Fruit fly (Drosophila melanogaster) S2 (cell line): ENCODE data around the gene PolD1.

Experiments used
- CG8478 ChIP-seq: fragments of >200 bp; optimal IDR thresholded peaks from 2 replicates; lab custom pipeline; 2018
- CTCF ChIP-seq, 2 experiments: fragments of >200 bp; optimal IDR thresholded peaks; 2 replicates each; lab custom pipeline; 2018

PolD1 gene

DNA sequence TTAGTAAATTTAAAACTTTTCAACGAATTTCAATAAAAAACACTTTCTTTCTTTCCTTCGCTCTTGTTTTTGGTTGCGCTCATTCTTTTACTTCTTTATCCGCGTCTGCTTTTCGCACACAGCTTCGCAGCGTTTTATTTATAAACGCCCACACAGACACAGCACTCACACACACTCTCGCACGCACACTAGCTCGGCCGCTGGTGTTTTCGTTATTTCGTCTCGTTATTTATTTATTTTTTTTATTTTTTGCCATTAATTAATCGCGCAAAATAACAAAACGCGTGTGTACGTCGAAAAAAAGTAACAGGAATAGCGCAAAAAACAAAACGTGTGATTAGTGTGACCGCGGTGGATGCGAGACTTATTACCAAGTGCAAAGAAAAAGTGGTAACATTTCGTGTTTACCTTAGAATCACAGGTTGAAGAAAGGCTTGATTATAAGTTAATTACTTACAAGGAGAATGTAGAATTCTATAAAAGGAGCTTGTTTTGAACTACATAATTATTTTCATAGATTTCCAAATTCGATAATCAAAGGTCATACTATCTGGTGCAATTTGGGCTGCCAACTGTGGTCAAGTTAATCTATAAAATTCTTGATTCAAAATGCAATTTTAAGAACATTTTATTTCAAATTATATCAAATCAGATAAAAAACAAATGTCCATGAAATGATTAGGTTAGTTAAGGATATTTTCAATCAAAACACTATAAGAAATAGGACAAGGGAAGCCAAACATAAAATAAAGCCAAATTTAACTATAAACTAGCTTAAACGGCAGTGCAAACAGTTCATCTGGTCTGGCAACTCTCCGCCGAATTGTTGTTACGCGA, 17.0 kb upstream of the PolD1 start, which contains the start of the genes hzg and mRpS31:
hzg (minus strand) TSS at position 336 of the 837 bp plus-strand sequence.
mRpS31 (plus strand) TSS at position 793 of the 837 bp plus-strand sequence.
- TF ChIP-seq CG8478 (no peak), CTCF (optimal IDR thresholded peaks at IDR 0.05; lab: Kevin White, UChicago) (no peak)

DNA sequence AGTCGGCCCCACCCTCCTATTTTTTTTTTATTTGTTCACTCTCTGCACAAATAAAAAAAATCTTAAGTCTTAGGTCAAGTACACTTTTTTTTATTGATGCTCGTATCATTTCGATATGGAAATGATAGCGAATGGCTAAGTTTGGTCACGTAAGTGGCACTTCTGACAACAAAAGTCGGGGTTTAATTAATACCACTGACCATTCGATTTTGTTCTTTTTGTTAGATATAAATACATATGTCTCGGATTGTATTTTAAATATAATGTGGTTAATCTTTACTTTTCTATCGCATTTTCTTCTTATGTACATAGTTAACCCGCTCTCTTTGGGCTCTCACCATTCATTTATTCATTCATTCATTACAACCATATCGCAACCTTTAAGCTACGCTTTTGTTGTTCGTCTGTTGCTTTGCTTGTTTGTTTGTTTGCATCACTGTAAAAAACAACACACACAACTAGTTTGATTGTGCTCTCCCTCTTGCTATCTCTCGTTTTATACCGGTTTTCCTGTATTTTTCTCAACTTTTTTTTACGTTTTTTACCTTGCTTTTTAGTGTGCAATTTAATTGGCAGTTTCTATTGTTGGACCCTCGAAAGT, 14.6 kb upstream of the PolD1 start:
- no peak for TF ChIP-seq CG8478
- TF ChIP-seq CTCF (optimal IDR thresholded peaks at IDR 0.05; lab: Kevin White, UChicago): no peak

DNA sequence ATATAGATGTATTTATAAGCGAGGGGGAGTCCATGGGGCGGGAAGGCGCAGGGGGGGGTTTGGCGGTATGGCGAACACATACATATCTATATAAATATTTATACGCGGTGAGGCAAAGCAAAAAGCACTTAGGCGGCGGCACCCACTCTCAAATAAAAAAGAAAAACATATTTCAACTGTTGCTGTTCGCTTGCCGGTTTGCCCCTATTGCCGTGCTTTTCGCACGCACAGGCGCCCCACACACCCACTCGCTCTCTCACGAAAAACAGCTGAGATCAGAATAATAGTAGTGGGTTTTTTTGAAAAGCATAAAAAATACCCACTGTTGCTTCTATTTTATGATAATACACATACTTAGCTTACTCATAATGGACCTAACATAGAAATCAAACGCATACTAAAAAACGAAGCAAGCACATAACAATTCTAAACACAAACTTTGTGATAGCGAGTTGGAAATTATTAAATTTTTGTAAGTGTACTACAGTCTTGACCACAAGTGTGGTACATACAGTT, 13.6 kb upstream of the PolD1 start:
- TF ChIP-seq CG8478 (no peak), CTCF (optimal IDR thresholded peaks at IDR 0.05; lab: Kevin White, UChicago) (no peak)

DNA sequence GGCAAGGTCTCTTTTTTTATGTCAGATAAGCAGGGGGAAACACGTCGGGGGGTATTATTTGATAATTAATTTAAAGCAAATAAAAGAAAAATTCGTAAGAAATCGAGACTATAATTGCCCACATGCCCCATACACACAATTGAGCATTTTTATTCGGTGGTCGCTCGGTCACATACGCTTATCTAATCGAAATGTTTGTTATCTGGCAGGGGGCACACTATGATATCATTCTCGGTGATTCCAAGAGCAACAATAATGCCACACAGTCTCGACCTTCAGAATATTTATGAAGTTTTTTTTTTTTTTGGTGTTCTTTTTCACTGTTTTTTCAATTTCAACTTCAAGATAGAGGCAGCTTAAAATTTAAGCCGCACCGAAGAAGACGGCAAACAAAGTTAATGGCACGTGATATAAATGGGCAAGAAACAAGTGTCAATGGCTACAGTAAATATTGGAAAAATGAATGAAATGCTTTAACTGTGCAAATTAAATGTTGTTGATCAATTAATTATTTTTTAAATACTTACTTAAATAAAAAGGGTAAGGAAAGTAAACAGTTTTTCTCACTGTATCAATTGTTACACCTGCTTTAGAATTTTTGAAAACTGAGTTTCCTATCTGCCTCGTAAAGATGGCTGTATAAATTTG, 11.9 kb upstream of the PolD1 start:
- TF ChIP-seq CTCF (optimal IDR thresholded peaks at IDR 0.05; lab: Kevin White, UChicago): no peak
- TF ChIP-seq CG8478: no peak

DNA sequence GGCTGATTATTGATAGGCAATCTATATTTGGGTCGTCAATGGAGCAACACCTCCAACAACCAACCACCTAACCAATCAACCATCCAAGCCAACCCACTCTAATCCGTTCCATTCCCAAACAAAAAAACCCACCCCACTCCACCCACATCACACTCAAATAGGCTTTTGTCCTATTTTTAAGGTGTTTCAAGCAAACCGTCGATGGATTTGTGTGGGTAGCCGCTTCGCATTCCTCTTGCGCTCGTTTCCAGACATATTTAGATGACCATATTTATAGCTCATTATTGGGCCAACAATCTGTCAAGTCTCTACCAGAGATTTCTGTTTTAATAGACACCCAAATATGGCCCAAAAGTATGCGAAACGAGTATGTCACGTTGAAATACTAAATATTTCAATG, 10.6 kb upstream of the PolD1 start:
- TF ChIP-seq CG8478 (no peak), CTCF (optimal IDR thresholded peaks at IDR 0.05; lab: Kevin White, UChicago) (no peak)

DNA sequence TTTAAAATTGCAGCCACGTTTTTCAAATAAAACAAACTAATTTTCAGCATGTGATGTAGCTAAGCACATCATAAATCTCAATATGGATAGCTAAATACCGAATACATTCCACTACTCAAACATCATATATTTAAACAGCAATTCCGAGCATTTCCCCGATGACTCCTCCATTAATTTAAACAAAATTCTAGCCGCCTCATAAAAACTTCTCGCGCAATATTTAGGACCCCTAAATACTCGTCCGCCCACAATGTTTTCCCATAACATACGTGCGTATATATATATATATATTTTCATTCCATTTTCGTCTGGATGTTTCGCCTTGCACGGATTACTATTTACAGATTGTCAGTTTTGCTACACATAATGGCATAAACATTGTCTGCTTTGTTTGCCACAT, 8.4 kb upstream of the PolD1 start:
- TF ChIP-seq CTCF (optimal IDR thresholded peaks at IDR 0.05; lab: Kevin White, UChicago) (no peak), CG8478 (no peak)

DNA sequence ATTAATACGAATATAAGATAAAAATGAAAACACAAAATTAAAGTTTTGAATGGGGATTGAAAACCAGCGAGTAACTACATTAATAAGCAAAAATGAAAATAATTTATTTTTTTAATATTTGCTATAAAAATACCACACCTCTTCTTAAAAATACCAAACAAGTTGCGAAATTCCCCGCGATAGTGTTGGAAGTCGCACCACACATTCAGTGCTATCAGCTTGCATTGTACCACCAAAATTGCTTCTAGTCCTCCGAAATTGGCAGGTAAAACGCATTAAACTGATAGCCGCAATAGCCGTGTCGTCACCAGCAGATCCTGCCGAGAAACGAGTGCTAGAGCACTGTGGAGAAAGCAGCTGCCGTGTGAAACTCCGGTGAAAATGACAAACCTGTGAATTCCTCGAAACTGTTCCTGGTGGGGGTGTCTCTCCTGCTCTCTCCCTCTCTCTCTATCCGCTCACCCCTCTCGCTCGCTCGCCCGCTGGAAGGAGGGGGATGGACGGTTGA, 478 bp upstream of the PolD1 start, which contains the start of gene Hip14:
Hip14 (plus strand) TSS at position 198 of the 508 bp plus-strand sequence.
- TF ChIP-seq CG8478 (no peak), CTCF (optimal IDR thresholded peaks at IDR 0.05; lab: Kevin White, UChicago) (peak in 1 of 2 experiments; percentile 32)

DNA sequence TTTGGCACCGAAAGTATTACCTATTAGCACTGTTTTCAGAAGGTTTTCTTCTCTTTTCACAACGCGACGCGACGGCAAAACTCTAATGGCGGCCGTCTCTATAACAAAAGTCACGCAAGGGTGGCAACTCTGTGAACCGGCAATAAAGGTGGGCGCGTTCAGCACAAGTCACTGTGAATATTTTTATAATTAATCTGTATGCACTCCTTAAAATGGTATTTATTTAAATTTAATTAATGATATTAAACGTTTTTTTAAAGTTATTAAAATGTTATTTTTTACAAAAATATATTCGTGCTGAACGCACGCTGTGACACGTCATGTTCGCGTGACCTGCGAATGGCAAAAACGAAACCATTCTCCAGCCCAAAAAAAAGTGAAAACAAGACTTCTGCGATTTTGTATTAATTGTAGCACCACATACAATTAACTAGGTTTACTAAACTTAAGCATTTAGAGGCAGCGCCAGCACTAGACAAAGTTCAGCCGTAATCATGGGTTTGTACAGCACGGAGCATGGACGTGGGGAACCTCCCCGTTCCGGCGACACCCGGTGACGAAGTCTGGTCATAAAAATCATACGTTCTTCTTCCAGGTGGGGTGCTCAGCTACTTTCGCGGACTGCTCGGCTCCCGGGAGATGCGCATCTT, 4.7 kb downstream of the PolD1 start, which contains the start of the genes brm and Arl1:
brm (minus strand) TSS at position 87 of the 650 bp plus-strand sequence.
Arl1 (plus strand) TSS at position 353 of the 650 bp plus-strand sequence.
- TF ChIP-seq CG8478: no peak
- TF ChIP-seq CTCF (optimal IDR thresholded peaks at IDR 0.05; lab: Kevin White, UChicago): no peak

DNA sequence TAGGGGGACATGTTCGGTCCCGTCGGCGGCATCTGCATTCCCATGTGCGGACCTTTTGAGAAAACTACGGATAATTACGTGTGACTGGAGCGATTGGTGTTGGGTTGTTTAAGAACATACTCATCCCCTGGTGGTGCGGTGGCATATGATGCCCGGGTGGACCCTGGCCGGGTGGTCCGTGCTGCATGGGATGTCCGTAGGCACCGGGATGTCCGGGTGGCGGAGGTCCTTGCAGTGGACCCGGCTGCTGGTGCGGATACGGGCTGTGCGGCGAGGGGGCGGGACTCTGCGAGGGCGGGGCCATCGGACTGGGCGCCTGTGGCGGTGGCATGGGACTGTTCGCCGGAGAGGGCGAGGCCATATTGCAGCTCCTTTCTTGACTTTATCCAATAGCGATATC, 5.5 kb downstream of the PolD1 start:
- TF ChIP-seq CG8478 (no peak), CTCF (optimal IDR thresholded peaks at IDR 0.05; lab: Kevin White, UChicago) (no peak)

DNA sequence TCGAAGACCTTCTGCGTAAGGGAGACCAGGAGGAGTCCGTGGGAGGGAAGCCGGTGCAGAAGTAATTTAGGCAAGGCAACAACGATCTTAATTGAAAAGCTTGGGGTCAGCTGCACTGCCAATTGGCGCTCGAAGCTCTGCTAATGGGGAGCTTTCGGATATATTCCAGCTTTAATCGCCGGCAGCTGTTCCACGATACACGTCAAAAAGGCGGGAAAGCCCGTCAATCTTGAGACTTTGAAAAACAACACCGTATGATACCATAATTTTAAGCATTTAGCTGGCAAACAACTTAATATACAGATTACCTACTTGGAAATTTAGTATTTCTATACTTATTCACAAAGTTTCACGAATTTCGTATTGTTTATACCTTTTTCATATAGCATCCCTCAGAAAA, 6.2 kb downstream of the PolD1 start:
- no peak for TF ChIP-seq CTCF (optimal IDR thresholded peaks at IDR 0.05; lab: Kevin White, UChicago)
- TF ChIP-seq CG8478: no peak

DNA sequence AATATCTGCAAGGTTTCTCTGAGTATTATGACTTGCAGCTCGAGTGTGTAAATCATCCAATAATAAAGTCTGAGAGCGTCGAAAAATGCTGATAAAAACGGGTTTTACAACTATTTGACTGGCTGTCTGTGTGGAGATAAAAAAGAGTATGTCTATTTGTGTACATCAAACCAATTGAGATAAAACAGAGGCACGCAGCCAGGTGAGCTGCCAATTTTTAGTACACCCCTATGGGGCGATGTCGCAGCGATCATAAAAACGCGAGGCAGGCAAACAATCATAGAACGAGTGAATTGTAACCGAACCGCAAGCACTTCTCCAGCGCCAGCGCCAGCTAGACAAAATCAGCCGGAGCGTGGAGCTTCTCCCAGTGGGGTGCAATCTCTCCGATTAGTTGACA, 7.7 kb downstream of the PolD1 start, which contains the start of gene CG17027:
CG17027 (plus strand) TSS at position 189 of the 400 bp plus-strand sequence.
- TF ChIP-seq CG8478: no peak
- TF ChIP-seq CTCF (optimal IDR thresholded peaks at IDR 0.05; lab: Kevin White, UChicago): no peak

DNA sequence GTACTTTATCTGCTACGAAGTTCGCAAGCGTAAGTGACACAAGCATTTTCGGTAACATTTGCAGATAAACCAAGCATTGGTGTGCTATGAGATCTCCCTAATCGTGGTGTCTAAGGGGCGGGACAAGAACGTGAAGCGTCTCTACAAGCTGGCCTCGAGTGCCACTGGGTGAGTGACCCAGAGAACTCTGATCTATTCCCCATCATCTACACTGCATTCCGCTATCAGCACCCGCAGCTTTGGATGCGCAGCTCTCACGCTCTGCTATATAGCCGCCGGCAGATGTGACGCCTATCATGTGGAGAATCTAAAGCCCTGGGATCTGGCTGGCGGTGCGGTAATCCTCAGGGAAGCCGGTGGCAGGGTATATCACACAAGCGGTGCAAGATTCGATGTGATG, 8.4 kb downstream of the PolD1 start:
- TF ChIP-seq CTCF (optimal IDR thresholded peaks at IDR 0.05; lab: Kevin White, UChicago) (no peak), CG8478 (no peak)

DNA sequence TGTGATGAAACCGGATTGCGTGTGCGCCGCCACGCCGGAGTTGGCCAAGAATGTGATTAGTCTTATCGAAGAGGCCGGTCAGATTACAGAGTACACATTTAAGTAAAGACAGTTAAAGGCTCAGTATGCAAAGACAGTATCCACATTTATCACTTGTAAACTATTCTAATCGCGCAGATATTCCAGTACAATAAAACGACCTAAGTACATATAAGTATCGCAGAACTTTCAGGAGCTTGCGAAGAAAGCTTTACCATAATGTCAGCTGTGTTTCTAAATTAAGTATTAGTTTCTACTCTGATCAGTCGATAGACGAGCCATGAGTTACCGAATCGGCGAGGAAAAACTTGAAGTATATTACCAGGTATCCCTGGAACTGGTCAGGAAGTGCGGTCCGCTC, 9.4 kb downstream of the PolD1 start, which contains the start of gene CG17028:
CG17028 (plus strand) TSS at position 301 of the 400 bp plus-strand sequence.
- TF ChIP-seq CG8478 (no peak), CTCF (optimal IDR thresholded peaks at IDR 0.05; lab: Kevin White, UChicago) (no peak)

DNA sequence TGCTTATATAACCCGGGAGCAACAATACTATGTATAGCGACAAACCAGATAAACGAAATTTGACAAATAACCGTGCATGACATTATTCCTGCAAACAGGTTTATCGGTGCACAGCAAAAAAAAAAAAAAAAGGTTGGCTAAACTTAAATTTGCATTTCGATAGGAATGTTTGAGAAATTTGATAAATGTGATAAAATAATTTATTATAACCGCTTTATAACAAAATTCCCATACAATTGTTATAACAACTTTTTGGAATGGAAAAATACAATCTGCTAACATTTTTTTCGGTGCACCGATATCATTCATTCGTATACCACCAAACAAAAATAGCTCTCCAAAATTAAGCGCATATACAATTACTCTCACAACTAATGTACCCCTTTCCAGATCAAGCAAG, 10.1 kb downstream of the PolD1 start:
- TF ChIP-seq CTCF (optimal IDR thresholded peaks at IDR 0.05; lab: Kevin White, UChicago) (no peak), CG8478 (no peak)

DNA sequence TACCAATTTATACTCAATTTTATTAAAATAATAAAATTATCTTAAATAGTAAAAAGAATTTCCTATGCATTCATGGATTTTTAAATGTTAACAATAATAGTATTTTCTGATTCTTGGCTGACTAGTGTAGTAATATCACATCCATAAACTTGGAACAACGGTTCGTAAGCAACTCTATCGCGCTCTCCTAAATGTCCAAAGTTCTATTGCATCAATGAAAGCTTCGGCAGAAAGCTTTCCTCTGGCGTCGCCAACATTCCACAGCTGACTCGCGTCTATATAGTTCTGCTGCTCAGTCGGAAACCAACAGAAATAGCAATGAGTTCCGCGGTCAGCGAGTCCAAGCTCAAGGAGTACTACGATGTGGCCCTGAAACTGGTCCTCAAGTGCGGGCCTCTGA, 10.9 kb downstream of the PolD1 start, which contains the start of gene CG17029:
CG17029 (plus strand) TSS at position 113 of the 400 bp plus-strand sequence.
- TF ChIP-seq CG8478 (no peak), CTCF (optimal IDR thresholded peaks at IDR 0.05; lab: Kevin White, UChicago) (no peak)
